Fruit fly (Drosophila melanogaster): ENCODE data around the gene CG46434.

dm6 chr3L:19590422-19590821 lies 46.4 kb upstream of the CG46434 start, which contains the start of gene CG14100:
- TF ChIP-seq insv (optimal IDR thresholded peaks at IDR 0.05) (no peak), ttk (optimal IDR thresholded peaks at IDR 0.05) (no peak), h (optimal IDR thresholded peaks at IDR 0.05) (no peak)
